Fruit fly (Drosophila melanogaster) whole organism, pupa: ENCODE results near the gene Ns4.
A peak's percentile ranks its signal among the peaks of the same experiment; 100 is the strongest.

Source experiments
- CG12605 ChIP-seq: fragments of 200-800 bp; sonication (Bioruptor generic); IDR thresholded peaks from 2 replicates; pipeline ENCODE4 v1.3.6; 2022; ENCODE audit warnings: missing biosample characterization, missing genetic modification characterization
- CG13204 ChIP-seq: fragments of 200-800 bp; sonication (Bioruptor generic); optimal IDR thresholded peaks from 2 replicates; lab custom pipeline; 2018; ENCODE audit warnings: missing biosample characterization, mild to moderate bottlenecking, missing genetic modification characterization, moderate library complexity
- CG14655 ChIP-seq: fragments of 200-800 bp; sonication (Bioruptor generic); optimal IDR thresholded peaks from 3 replicates; lab custom pipeline; 2017; ENCODE audit warnings: mild to moderate bottlenecking, missing biosample characterization, missing genetic modification reagents, missing genetic modification characterization
- CG17806 ChIP-seq: fragments of 200-800 bp; sonication (Bioruptor generic); optimal IDR thresholded peaks from 2 replicates; lab custom pipeline; 2018; ENCODE audit warnings: missing biosample characterization, mild to moderate bottlenecking, missing genetic modification characterization, moderate library complexity
- CG32121 ChIP-seq: fragments of 200-800 bp; sonication (Bioruptor generic); IDR thresholded peaks from 2 replicates; pipeline ENCODE4 v1.3.6; 2022; ENCODE audit warnings: missing biosample characterization, missing genetic modification characterization
- CG8301 ChIP-seq: fragments of 200-800 bp; sonication (Bioruptor generic); optimal IDR thresholded peaks from 2 replicates; lab custom pipeline; 2018; ENCODE audit warnings: missing biosample characterization, mild to moderate bottlenecking, missing genetic modification characterization
- D1 ChIP-seq: fragments of 200-800 bp; sonication (Bioruptor generic); optimal IDR thresholded peaks from 2 replicates; lab custom pipeline; 2018; ENCODE audit warnings: missing biosample characterization, mild to moderate bottlenecking, missing genetic modification characterization, moderate library complexity
- EcR ChIP-seq: fragments of 200-800 bp; sonication (Bioruptor generic); optimal IDR thresholded peaks from 3 replicates; lab custom pipeline; 2019; ENCODE audit warnings: missing biosample characterization, missing genetic modification characterization, mild to moderate bottlenecking, moderate library complexity, missing genetic modification reagents
- Snoo ChIP-seq: fragments of 200-800 bp; sonication (Bioruptor generic); optimal IDR thresholded peaks from 3 replicates; lab custom pipeline; 2017; ENCODE audit warnings: missing biosample characterization, mild to moderate bottlenecking, missing genetic modification characterization, inconsistent platforms
- gl ChIP-seq: fragments of 200-800 bp; sonication (Bioruptor generic); optimal IDR thresholded peaks from 2 replicates; lab custom pipeline; 2018; ENCODE audit warnings: missing biosample characterization, mild to moderate bottlenecking, missing genetic modification characterization
- rn ChIP-seq: fragments of 200-800 bp; sonication (Bioruptor generic); IDR thresholded peaks from 2 replicates; pipeline ENCODE4 v1.3.6; 2022; ENCODE audit warnings: missing biosample characterization, missing genetic modification characterization

- TF ChIP-seq D1 (tag; lab: Kevin White, UChicago) = no peak
- peak; percentile 72 for TF ChIP-seq CG17806 (tag; lab: Kevin White, UChicago)
- TF ChIP-seq gl (tag; lab: Kevin White, UChicago) = peak; percentile 28
- TF ChIP-seq CG32121 (GFP tag; lab: Robert Waterston, UW) = peak; percentile 77
- no peak for TF ChIP-seq EcR (GFP tag; lab: Kevin White, UChicago)
- 0 out of 2 replicates have a peak, but pooled peaks have one; percentile 44 for TF ChIP-seq rn (GFP tag; lab: Robert Waterston, UW)
- peak; percentile 78 for TF ChIP-seq Snoo
- TF ChIP-seq CG12605 (GFP tag; lab: Robert Waterston, UW) = peak; percentile 79
- peak; percentile 62 for TF ChIP-seq CG8301 (tag; lab: Kevin White, UChicago)
- TF ChIP-seq CG13204 (GFP tag; lab: Kevin White, UChicago) = no peak
- TF ChIP-seq CG14655 (GFP tag; lab: Kevin White, UChicago) = peak; percentile 73
Measured at dm6 chr2L:20761951-20762538, 9.8 kb downstream of the Ns4 start.
